Worm (Caenorhabditis elegans): ENCODE measurements around the gene F08D12.12.
A peak's percentile ranks its signal among the peaks of the same experiment; 100 is the strongest.

Gene F08D12.12

ce11 chrII:2774904-2775303 lies 12.0 kb downstream of the F08D12.12 start, which contains the start of gene fbxb-111:
fbxb-111 (minus strand) TSS chrII:2775004.
- TF ChIP-seq ztf-11 (tag; optimal IDR thresholded peaks at IDR 0.05) (no peak), nhr-2 (tag; optimal IDR thresholded peaks at IDR 0.05) (no peak), zip-8 (tag; optimal IDR thresholded peaks at IDR 0.05) (no peak), ceh-39 (tag; optimal IDR thresholded peaks at IDR 0.05) (no peak), cnd-1 (tag; optimal IDR thresholded peaks at IDR 0.05) (no peak), nhr-76 (tag; optimal IDR thresholded peaks at IDR 0.05) (no peak), hlh-1 (tag; optimal IDR thresholded peaks at IDR 0.05) (no peak)

DNA sequence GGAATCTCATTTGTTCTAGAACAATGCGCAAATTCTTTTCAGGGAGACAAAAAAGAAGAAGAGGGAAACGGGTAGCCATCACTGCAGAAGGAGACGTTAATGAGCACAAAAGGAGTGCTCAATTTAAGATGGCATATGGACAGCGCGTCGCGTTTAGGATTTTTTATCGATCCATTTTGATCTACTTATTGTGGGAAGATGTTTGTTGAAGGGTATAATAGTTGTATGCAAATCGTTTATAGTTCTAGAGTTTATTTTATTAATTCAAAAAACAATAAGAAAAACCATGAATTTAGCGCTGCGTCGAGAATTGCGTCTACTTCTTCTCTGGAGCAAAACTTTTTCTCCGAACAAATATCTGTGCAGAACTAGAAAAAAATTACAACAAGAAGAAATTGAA lies 13.3 kb downstream of the F08D12.12 start, which contains the start of gene sdz-9:
TSS of gene sdz-9 (minus strand) at position 101 of the 400 bp plus-strand sequence.
- TF ChIP-seq hlh-1 (tag; optimal IDR thresholded peaks at IDR 0.05) (no peak), ceh-43 (GFP tag; optimal IDR thresholded peaks at IDR 0.05) (no peak), tbx-8 (GFP tag; optimal IDR thresholded peaks at IDR 0.05) (no peak), unc-62 (GFP tag; optimal IDR thresholded peaks at IDR 0.05) (no peak), pha-4 (tag; optimal IDR thresholded peaks at IDR 0.05) (no peak), mls-2 (tag; optimal IDR thresholded peaks at IDR 0.05) (no peak), sptf-1 (tag; optimal IDR thresholded peaks at IDR 0.05) (no peak), unc-120 (tag; optimal IDR thresholded peaks at IDR 0.05; ENCODE audit: poor library complexity, severe bottlenecking) (no peak), bed-3 (GFP tag; optimal IDR thresholded peaks at IDR 0.05) (no peak), mep-1 (tag; optimal IDR thresholded peaks at IDR 0.05) (no peak), elt-3 (tag; optimal IDR thresholded peaks at IDR 0.05) (no peak), sem-2 (GFP tag; optimal IDR thresholded peaks at IDR 0.05) (no peak), ceh-83 (GFP tag; optimal IDR thresholded peaks at IDR 0.05) (no peak), lin-13 (tag; optimal IDR thresholded peaks at IDR 0.05) (no peak), ceh-39 (tag; optimal IDR thresholded peaks at IDR 0.05) (no peak)

DNA sequence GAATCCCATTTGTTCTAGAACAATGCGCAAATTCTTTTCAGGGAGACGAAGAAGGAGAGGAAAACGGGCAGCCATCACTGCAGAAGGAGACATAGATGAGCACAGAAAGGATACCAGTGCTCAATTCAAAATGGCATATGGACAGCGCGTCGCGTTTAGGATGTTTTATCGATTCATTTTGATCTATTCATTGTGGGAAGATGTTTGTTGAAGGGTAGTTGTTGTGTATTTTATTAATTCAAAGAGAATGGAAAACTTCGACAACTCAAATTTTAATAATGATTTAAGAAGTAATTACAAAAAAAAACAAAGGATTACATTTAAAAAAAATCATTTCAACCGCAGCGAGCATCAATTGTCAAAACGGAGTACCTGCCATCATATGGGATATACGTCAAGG lies 14.7 kb downstream of the F08D12.12 start, which contains the start of gene sdz-10:
TSS of gene sdz-10 (minus strand) at position 101 of the 400 bp plus-strand sequence.
- TF ChIP-seq ceh-39 (tag; optimal IDR thresholded peaks at IDR 0.05) (peak; percentile 18), sptf-1 (tag; optimal IDR thresholded peaks at IDR 0.05) (no peak)

ce11 chrII:2770788-2771187 lies 16.1 kb downstream of the F08D12.12 start, which contains the start of gene fbxb-105:
fbxb-105 (minus strand) TSS chrII:2770888.
- peak; percentile 59 for TF ChIP-seq cnd-1 (tag; optimal IDR thresholded peaks at IDR 0.05)
- peak; percentile 38 for TF ChIP-seq ceh-39 (tag; optimal IDR thresholded peaks at IDR 0.05)
- TF ChIP-seq nhr-28 (tag; optimal IDR thresholded peaks at IDR 0.05) = no peak

- peak; percentile 88 for TF ChIP-seq hlh-1 (tag; optimal IDR thresholded peaks at IDR 0.05)
- TF ChIP-seq unc-120 (tag; optimal IDR thresholded peaks at IDR 0.05; ENCODE audit: poor library complexity, severe bottlenecking) = no peak
- no peak for TF ChIP-seq nhr-76 (tag; optimal IDR thresholded peaks at IDR 0.05)
Measured at ce11 chrII:2769021-2769420, 17.9 kb downstream of the F08D12.12 start, which contains the start of gene F08D12.7. F08D12.7 (minus strand) TSS chrII:2769121.

DNA sequence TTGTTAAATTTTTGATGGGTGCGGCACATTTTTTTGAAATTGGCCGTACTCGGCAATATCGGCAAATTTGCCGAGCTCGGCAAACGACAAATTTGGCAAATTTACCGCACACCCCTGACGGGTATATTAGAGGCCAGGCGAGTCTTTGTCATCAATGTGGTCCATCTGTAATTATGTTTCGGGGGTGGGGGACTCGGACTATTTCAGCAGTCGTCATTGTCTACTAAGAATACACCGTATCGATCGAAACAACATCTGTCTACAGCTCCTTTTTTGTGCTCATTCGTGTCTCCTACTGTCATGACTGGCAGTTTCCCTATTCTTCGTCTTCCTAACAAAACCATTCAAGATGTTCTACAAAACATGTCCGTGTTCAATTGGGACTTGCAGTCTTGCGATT lies 20.6 kb downstream of the F08D12.12 start, which contains the start of gene F08D12.15:
TSS of gene F08D12.15 (plus strand) at position 301 of the 400 bp plus-strand sequence.
- TF ChIP-seq sptf-1 (tag; optimal IDR thresholded peaks at IDR 0.05) (no peak), bed-3 (GFP tag; optimal IDR thresholded peaks at IDR 0.05) (no peak), zip-8 (tag; optimal IDR thresholded peaks at IDR 0.05) (no peak), hlh-1 (tag; optimal IDR thresholded peaks at IDR 0.05) (no peak), ham-2 (GFP tag; optimal IDR thresholded peaks at IDR 0.05) (no peak), lsy-2 (tag; optimal IDR thresholded peaks at IDR 0.05) (no peak), lin-13 (tag; optimal IDR thresholded peaks at IDR 0.05) (no peak), nhr-237 (tag; optimal IDR thresholded peaks at IDR 0.05) (no peak), unc-120 (tag; optimal IDR thresholded peaks at IDR 0.05; ENCODE audit: poor library complexity, severe bottlenecking) (no peak), cnd-1 (tag; optimal IDR thresholded peaks at IDR 0.05) (no peak), nhr-28 (tag; optimal IDR thresholded peaks at IDR 0.05) (no peak), pha-4 (tag; optimal IDR thresholded peaks at IDR 0.05) (no peak), elt-1 (tag; optimal IDR thresholded peaks at IDR 0.05; ENCODE audit: borderline replicate concordance, insufficient read depth) (no peak), sem-2 (GFP tag; optimal IDR thresholded peaks at IDR 0.05) (no peak)

ce11 chrII:2764664-2765063 lies 22.2 kb downstream of the F08D12.12 start, which contains the start of gene fbxb-108:
fbxb-108 (plus strand) TSS chrII:2764964.
- TF ChIP-seq ztf-11 (tag; optimal IDR thresholded peaks at IDR 0.05) = no peak
- TF ChIP-seq nhr-237 (tag; optimal IDR thresholded peaks at IDR 0.05) = no peak
- TF ChIP-seq mls-2 (tag; optimal IDR thresholded peaks at IDR 0.05) = no peak
- TF ChIP-seq flh-1 (GFP tag; optimal IDR thresholded peaks at IDR 0.05) = no peak
- TF ChIP-seq lsy-2 (tag; optimal IDR thresholded peaks at IDR 0.05) = no peak
- no peak for TF ChIP-seq ham-2 (GFP tag; optimal IDR thresholded peaks at IDR 0.05)
- TF ChIP-seq drap-1 (GFP tag; optimal IDR thresholded peaks at IDR 0.05) = no peak
- TF ChIP-seq zip-8 (tag; optimal IDR thresholded peaks at IDR 0.05) = no peak
- no peak for TF ChIP-seq mab-5 (tag; optimal IDR thresholded peaks at IDR 0.05)
- TF ChIP-seq ceh-83 (GFP tag; optimal IDR thresholded peaks at IDR 0.05) = no peak
